Worm (Caenorhabditis elegans): Measurements from ENCODE around the gene grsp-3.

grsp-3 gene

ce11 chrIV:7139143-7139542 is 7.4 kb upstream of the grsp-3 start:
- TF ChIP-seq hlh-4 (tag; optimal IDR thresholded peaks at IDR 0.05) (no peak), egl-27 (tag; optimal IDR thresholded peaks at IDR 0.05) (no peak), hlh-17 (GFP tag; optimal IDR thresholded peaks at IDR 0.05; ENCODE audit: borderline replicate concordance) (no peak)

DNA sequence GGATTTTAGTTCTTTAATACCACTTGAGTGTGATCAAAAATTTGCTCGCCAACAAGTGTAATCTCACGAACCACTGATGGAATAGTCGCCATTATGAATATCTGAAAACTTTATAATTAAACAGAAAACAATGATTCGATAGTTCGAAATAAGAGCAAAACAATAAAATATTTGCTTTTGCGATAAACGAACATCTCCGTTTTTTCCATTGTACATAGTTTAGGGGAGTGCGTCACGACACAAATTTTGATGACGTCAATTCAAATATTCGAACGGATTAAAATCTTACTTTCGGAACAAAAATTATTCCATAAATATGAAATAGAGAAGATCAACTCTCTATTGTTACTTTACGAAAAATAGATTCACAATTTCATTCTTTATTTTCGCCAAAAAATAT is 2.3 kb upstream of the grsp-3 start, which contains the start of gene mutd-1:
TSS of gene mutd-1 (minus strand) at position 101 of the 400 bp plus-strand sequence.
- TF ChIP-seq nhr-11 (tag; optimal IDR thresholded peaks at IDR 0.05), result no peak

ce11 chrIV:7133140-7133539 is 1.4 kb upstream of the grsp-3 start, which contains the start of gene cyn-12:
cyn-12 (minus strand) TSS chrIV:7133217.
- no peak for TF ChIP-seq egl-13 (tag; optimal IDR thresholded peaks at IDR 0.05)
- TF ChIP-seq nhr-28 (tag; optimal IDR thresholded peaks at IDR 0.05), result no peak
- no peak for TF ChIP-seq xbp-1 (tag; optimal IDR thresholded peaks at IDR 0.05)
- no peak for TF ChIP-seq Y116A8C.19 (tag; optimal IDR thresholded peaks at IDR 0.05; ENCODE audit: borderline replicate concordance)
- no peak for TF ChIP-seq nhr-77 (tag; optimal IDR thresholded peaks at IDR 0.05)
- no peak for TF ChIP-seq unc-62 (GFP tag; optimal IDR thresholded peaks at IDR 0.05)
- no peak for TF ChIP-seq skn-1 (tag; optimal IDR thresholded peaks at IDR 0.05)
- no peak for TF ChIP-seq ceh-88 (GFP tag; IDR thresholded peaks at IDR 0.05)
- TF ChIP-seq C34B4.2 (tag; optimal IDR thresholded peaks at IDR 0.05), result no peak
- TF ChIP-seq isw-1 (GFP tag; IDR thresholded peaks at IDR 0.05), result no peak
- peak; percentile 15 to 52 for TF ChIP-seq efl-1 (optimal IDR thresholded peaks at IDR 0.05)
- peak; percentile 52 to 93 for TF ChIP-seq efl-1 (GFP tag; optimal IDR thresholded peaks at IDR 0.05 in 1 of 2)
- peak; percentile 31 for TF ChIP-seq swsn-7 (tag; optimal IDR thresholded peaks at IDR 0.05)
- TF ChIP-seq ets-5 (GFP tag; IDR thresholded peaks at IDR 0.05), result no peak
- peak; percentile 52 for TF ChIP-seq nhr-47 (tag; optimal IDR thresholded peaks at IDR 0.05)
- TF ChIP-seq nhr-90 (tag; optimal IDR thresholded peaks at IDR 0.05; ENCODE audit: poor library complexity), result no peak
- no peak for TF ChIP-seq ceh-63 (GFP tag; optimal IDR thresholded peaks at IDR 0.05)
- TF ChIP-seq hlh-17 (GFP tag; optimal IDR thresholded peaks at IDR 0.05; ENCODE audit: borderline replicate concordance), result no peak
- TF ChIP-seq nhr-20 (tag; optimal IDR thresholded peaks at IDR 0.05), result peak; percentile 38
- no peak for TF ChIP-seq sox-4 (tag; optimal IDR thresholded peaks at IDR 0.05)
- peak; percentile 41 to 55 for TF ChIP-seq lsy-2 (tag; optimal IDR thresholded peaks at IDR 0.05)
- TF ChIP-seq dpl-1 (GFP tag; optimal IDR thresholded peaks at IDR 0.05), result peak in 2 of 3 experiments; percentile 48 to 58
- TF ChIP-seq elt-2 (tag; optimal IDR thresholded peaks at IDR 0.05), result no peak
- no peak for TF ChIP-seq zag-1 (tag; optimal IDR thresholded peaks at IDR 0.05)
- no peak for TF ChIP-seq sup-37 (GFP tag; optimal IDR thresholded peaks at IDR 0.05)
- TF ChIP-seq tlp-1 (tag; optimal IDR thresholded peaks at IDR 0.05), result no peak
- TF ChIP-seq aha-1 (tag; optimal IDR thresholded peaks at IDR 0.05), result no peak
- TF ChIP-seq lin-14 (GFP tag; optimal IDR thresholded peaks at IDR 0.05), result peak; percentile 11
- no peak for TF ChIP-seq fos-1 (tag; optimal IDR thresholded peaks at IDR 0.05)
- no peak for TF ChIP-seq ceh-90 (tag; optimal IDR thresholded peaks at IDR 0.05)
- TF ChIP-seq pax-3 (tag; optimal IDR thresholded peaks at IDR 0.05), result no peak
- no peak for TF ChIP-seq aly-2 (tag; optimal IDR thresholded peaks at IDR 0.05)
- no peak for TF ChIP-seq nhr-12 (tag; optimal IDR thresholded peaks at IDR 0.05)
- TF ChIP-seq mef-2 (tag; optimal IDR thresholded peaks at IDR 0.05), result no peak
- no peak for TF ChIP-seq nhr-84 (tag; optimal IDR thresholded peaks at IDR 0.05)
- TF ChIP-seq efl-3 (GFP tag; optimal IDR thresholded peaks at IDR 0.05), result no peak
- TF ChIP-seq ztf-4 (tag; optimal IDR thresholded peaks at IDR 0.05), result no peak
- no peak for TF ChIP-seq unc-86 (tag; optimal IDR thresholded peaks at IDR 0.05)
- TF ChIP-seq mab-9 (GFP tag; IDR thresholded peaks at IDR 0.05), result no peak
- no peak for TF ChIP-seq rnt-1 (tag; optimal IDR thresholded peaks at IDR 0.05)
- no peak for TF ChIP-seq C16A3.4 (tag; optimal IDR thresholded peaks at IDR 0.05)
- no peak for TF ChIP-seq pag-3 (tag; optimal IDR thresholded peaks at IDR 0.05; ENCODE audit: borderline replicate concordance, insufficient read depth)
- no peak for TF ChIP-seq ztf-11 (tag; optimal IDR thresholded peaks at IDR 0.05)
- TF ChIP-seq nhr-85 (tag), result no peak
- no peak for TF ChIP-seq lin-13 (GFP tag; optimal IDR thresholded peaks at IDR 0.05)
- no peak for TF ChIP-seq nhr-76 (tag; optimal IDR thresholded peaks at IDR 0.05)
- no peak for TF ChIP-seq blmp-1 (tag; optimal IDR thresholded peaks at IDR 0.05)

Data from whole organism, L1 larva.